Worm (Caenorhabditis elegans): ENCODE results near the gene trmt-10A.

Gene trmt-10A

ce11 chrIV:9948035-9948434, 16.0 kb upstream of the trmt-10A start:
- TF ChIP-seq athp-1 (tag; optimal IDR thresholded peaks at IDR 0.05): no peak
- TF ChIP-seq F33H1.4 (GFP tag; IDR thresholded peaks at IDR 0.05): no peak

ce11 chrIV:9944279-9944678, 12.3 kb upstream of the trmt-10A start:
- no peak for TF ChIP-seq snpc-3.4 (tag; optimal IDR thresholded peaks at IDR 0.05)
- no peak for TF ChIP-seq lsy-27 (tag; optimal IDR thresholded peaks at IDR 0.05; ENCODE audit: borderline replicate concordance, insufficient read depth)
- TF ChIP-seq ama-1 (optimal IDR thresholded peaks at IDR 0.05): no peak
- TF ChIP-seq ama-1 (GFP tag; optimal IDR thresholded peaks at IDR 0.05): no peak
- no peak for TF ChIP-seq F10E7.11 (tag; optimal IDR thresholded peaks at IDR 0.05)
- TF ChIP-seq rec-8 (tag; optimal IDR thresholded peaks at IDR 0.05): no peak
- TF ChIP-seq Y53G8AR.9 (GFP tag; conservative IDR thresholded peaks at IDR 0.05): no peak
- TF ChIP-seq attf-3 (GFP tag; conservative IDR thresholded peaks at IDR 0.05): no peak
- TF ChIP-seq chd-7 (tag; optimal IDR thresholded peaks at IDR 0.05): no peak
- no peak for TF ChIP-seq attf-5 (GFP tag; optimal IDR thresholded peaks at IDR 0.05)
- no peak for TF ChIP-seq snpc-1.1 (tag; optimal IDR thresholded peaks at IDR 0.05; ENCODE audit: insufficient read depth)
- TF ChIP-seq aptf-3 (GFP tag; IDR thresholded peaks at IDR 0.05): no peak
- TF ChIP-seq zfh-2 (GFP tag; conservative IDR thresholded peaks at IDR 0.05): no peak
- no peak for TF ChIP-seq ceh-40 (GFP tag; IDR thresholded peaks at IDR 0.05)
- TF ChIP-seq lag-1 (GFP tag; IDR thresholded peaks at IDR 0.05): no peak
- no peak for TF ChIP-seq unc-130 (GFP tag; optimal IDR thresholded peaks at IDR 0.05)
- no peak for TF ChIP-seq lir-1 (GFP tag; conservative IDR thresholded peaks at IDR 0.05)
- TF ChIP-seq gei-17 (GFP tag; optimal IDR thresholded peaks at IDR 0.05): no peak

ce11 chrIV:9943214-9943613, 11.2 kb upstream of the trmt-10A start:
- 0 out of 2 replicates have a peak, but pooled peaks have one; percentile 15 for TF ChIP-seq madf-3 (GFP tag; IDR thresholded peaks at IDR 0.05)
- TF ChIP-seq pha-4 (tag; optimal IDR thresholded peaks at IDR 0.05): no peak

- TF ChIP-seq B0019.2 (GFP tag; conservative IDR thresholded peaks at IDR 0.05): no peak
Measured at ce11 chrIV:9933580-9933979, 1.6 kb upstream of the trmt-10A start, which contains the start of gene spe-29. Gene spe-29, plus strand, starts transcription at chrIV:9933880.

ce11 chrIV:9928180-9928896, 3.7 kb downstream of the trmt-10A start, which contains the start of gene dur-1:
Gene dur-1, minus strand, starts transcription at chrIV:9928230.
- TF ChIP-seq lir-1 (GFP tag; conservative IDR thresholded peaks at IDR 0.05): no peak
- TF ChIP-seq mxl-1 (tag; optimal IDR thresholded peaks at IDR 0.05): no peak
- peak; percentile 25 for TF ChIP-seq K12H6.12 (tag; optimal IDR thresholded peaks at IDR 0.05)

- TF ChIP-seq ztf-22 (GFP tag; optimal IDR thresholded peaks at IDR 0.05) (no peak), aptf-2 (GFP tag; conservative IDR thresholded peaks at IDR 0.05) (no peak), him-1 (tag; optimal IDR thresholded peaks at IDR 0.05) (no peak), gei-17 (GFP tag; optimal IDR thresholded peaks at IDR 0.05) (no peak), ekl-4 (GFP tag; IDR thresholded peaks at IDR 0.05) (no peak), hlh-26 (GFP tag; conservative IDR thresholded peaks at IDR 0.05) (no peak), snpc-3.4 (tag; optimal IDR thresholded peaks at IDR 0.05) (no peak), Y53F4B.3 (GFP tag; IDR thresholded peaks at IDR 0.05) (no peak), die-1 (tag; optimal IDR thresholded peaks at IDR 0.05) (no peak), F39B2.1 (GFP tag; IDR thresholded peaks at IDR 0.05) (no peak), mes-4 (tag; optimal IDR thresholded peaks at IDR 0.05) (no peak), F37B4.10 (GFP tag; IDR thresholded peaks at IDR 0.05) (no peak), snpc-4 (GFP tag; optimal IDR thresholded peaks at IDR 0.05) (no peak), snpc-4 (tag; optimal IDR thresholded peaks at IDR 0.05) (no peak), tlf-1 (GFP tag; optimal IDR thresholded peaks at IDR 0.05) (no peak), Y56A3A.18 (GFP tag; IDR thresholded peaks at IDR 0.05) (no peak), ztf-28 (GFP tag; IDR thresholded peaks at IDR 0.05) (no peak), ama-1 (optimal IDR thresholded peaks at IDR 0.05) (no peak), ama-1 (GFP tag; optimal IDR thresholded peaks at IDR 0.05) (no peak), snpc-1.1 (tag; optimal IDR thresholded peaks at IDR 0.05; ENCODE audit: insufficient read depth) (no peak)
Measured at ce11 chrIV:9924419-9924818, 7.6 kb downstream of the trmt-10A start.
